Worm (Caenorhabditis elegans) whole organism, young adult: ENCODE results near the gene F52E1.14.

Experiments used
- B0035.1 ChIP-seq: sonication (generic microtip); optimal IDR thresholded peaks from 2 replicates; lab custom pipeline; 2016; ENCODE audit warnings: missing genetic modification characterization, mild to moderate bottlenecking, missing compliant biosample characterization, missing genotype, missing genetic modification reagents
- ama-1 ChIP-seq, 3 experiments: fragments of 150-350 bp in 1 of 3; sonication (generic microtip) in 2 of 3; optimal IDR thresholded peaks; 2 replicates each; lab custom pipeline; 2014 to 2018; ENCODE audit warnings: missing biosample characterization in 2 of 3, missing genetic modification characterization in 2 of 3, missing genetic modification reagents in 2 of 3
- bed-1 ChIP-seq: fragments of 200-800 bp; sonication (Bioruptor generic); IDR thresholded peaks from 2 replicates; pipeline ENCODE4 v1.3.6; 2022; ENCODE audit warnings: missing genetic modification reagents, missing genetic modification characterization, missing compliant biosample characterization
- cebp-2 ChIP-seq: fragments of 200-800 bp; sonication (Bioruptor generic); IDR thresholded peaks from 2 replicates; pipeline ENCODE4 v1.3.6; 2022; ENCODE audit warnings: missing genetic modification characterization, missing compliant biosample characterization
- ekl-4 ChIP-seq: fragments of 200-800 bp; sonication (Bioruptor generic); IDR thresholded peaks from 2 replicates; pipeline ENCODE4 v1.3.6; 2022; ENCODE audit warnings: missing genetic modification reagents, missing genetic modification characterization, missing compliant biosample characterization
- gei-17 ChIP-seq: fragments of 200-800 bp; sonication (Bioruptor generic); optimal IDR thresholded peaks from 2 replicates; lab custom pipeline; 2018; ENCODE audit warnings: mild to moderate bottlenecking, missing genetic modification characterization, missing compliant biosample characterization
- lsl-1 ChIP-seq: fragments of 200-800 bp; sonication (Bioruptor generic); optimal IDR thresholded peaks from 2 replicates; lab custom pipeline; 2018; ENCODE audit warnings: mild to moderate bottlenecking, missing genetic modification characterization, moderate library complexity, missing compliant biosample characterization
- lsy-27 ChIP-seq: sonication (generic microtip); optimal IDR thresholded peaks from 2 replicates; lab custom pipeline; 2017; ENCODE audit warnings: missing genetic modification characterization, mild to moderate bottlenecking, missing compliant biosample characterization, antibody characterized with exemption, missing genotype, borderline replicate concordance; ENCODE audit not compliant: insufficient read depth
- nfya-2 ChIP-seq: fragments of 200-800 bp; sonication (Bioruptor generic); IDR thresholded peaks from 2 replicates; pipeline ENCODE4 v1.3.6; 2022; ENCODE audit warnings: missing genetic modification reagents, missing genetic modification characterization, missing compliant biosample characterization
- pha-4 ChIP-seq: fragments of 150-350 bp; sonication (generic microtip); optimal IDR thresholded peaks from 2 replicates; lab custom pipeline; 2014; ENCODE audit warnings: missing biosample characterization, missing genetic modification reagents, missing genetic modification characterization
- tbx-9 ChIP-seq: sonication (generic microtip); optimal IDR thresholded peaks from 2 replicates; lab custom pipeline; 2016; ENCODE audit warnings: borderline replicate concordance, missing genetic modification characterization, inconsistent platforms, missing compliant biosample characterization
- zfh-2 ChIP-seq: fragments of 200-800 bp; sonication (Bioruptor generic); conservative IDR thresholded peaks from 2 replicates; pipeline ENCODE4 v1.3.6; 2022; ENCODE audit warnings: missing genetic modification reagents, missing genetic modification characterization, missing compliant biosample characterization

DNA sequence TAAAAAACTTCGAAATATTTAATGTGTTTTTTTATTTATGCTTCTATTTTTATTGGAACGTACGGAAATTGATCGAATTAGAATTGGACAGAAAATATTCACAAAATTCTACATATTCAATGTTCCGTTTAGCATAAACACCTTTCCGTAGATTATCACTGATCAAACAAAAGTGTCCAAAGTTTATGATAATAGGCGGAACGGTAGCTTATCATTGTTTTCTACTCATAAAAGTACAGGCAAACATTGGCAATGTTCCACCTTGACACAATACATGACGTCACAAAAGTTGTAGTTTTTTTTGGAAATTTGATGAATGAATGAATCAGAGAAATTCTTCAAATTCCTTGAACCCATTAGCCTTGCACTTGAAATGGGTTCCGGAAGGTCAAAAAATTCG lies 20.2 kb downstream of the F52E1.14 start:
- TF ChIP-seq pha-4 (tag; lab: Kevin White, UChicago) (no peak), zfh-2 (no peak), gei-17 (GFP tag; lab: Kevin White, UChicago) (no peak), tbx-9 (tag; lab: Kevin White, UChicago) (no peak), ama-1 (optimal IDR thresholded peaks at IDR 0.05; lab: Kevin White, UChicago) (no peak), ama-1 (GFP tag; optimal IDR thresholded peaks at IDR 0.05; lab: Kevin White, UChicago) (no peak), ekl-4 (GFP tag; lab: Robert Waterston, UW) (no peak), cebp-2 (GFP tag; lab: Robert Waterston, UW) (no peak), nfya-2 (GFP tag; lab: Robert Waterston, UW) (no peak), bed-1 (GFP tag; lab: Robert Waterston, UW) (no peak), B0035.1 (tag; lab: Kevin White, UChicago) (no peak), lsy-27 (tag; lab: Kevin White, UChicago) (no peak), lsl-1 (GFP tag; lab: Kevin White, UChicago) (no peak)
